Worm (Caenorhabditis elegans): ENCODE measurements around the gene M106.2.

Gene M106.2

ce11 chrII:10868670-10869246, 19.0 kb upstream of the M106.2 start, which contains the start of the genes gmps-1 and cap-2 (continued):
- TF ChIP-seq unc-62 (GFP tag; optimal IDR thresholded peaks at IDR 0.05 in 1 of 2) (peak in 1 of 2 experiments; percentile 58), unc-62 (tag; optimal IDR thresholded peaks at IDR 0.05) (no peak), tag-97 (GFP tag; IDR thresholded peaks at IDR 0.05) (0 out of 2 replicates have a peak, but pooled peaks have one; percentile 13), lin-1 (GFP tag; IDR thresholded peaks at IDR 0.05) (peak; percentile 86), rbr-2 (tag; optimal IDR thresholded peaks at IDR 0.05) (peak; percentile 95), F26F4.8 (GFP tag; conservative IDR thresholded peaks at IDR 0.05) (no peak), pqm-1 (tag; optimal IDR thresholded peaks at IDR 0.05) (peak; percentile 12), T26A8.4 (GFP tag; IDR thresholded peaks at IDR 0.05) (peak; percentile 98), nhr-237 (tag; optimal IDR thresholded peaks at IDR 0.05) (peak; percentile 1), F49E8.2 (tag; optimal IDR thresholded peaks at IDR 0.05; ENCODE audit: borderline replicate concordance) (peak; percentile 75), F44E2.7 (GFP tag; IDR thresholded peaks at IDR 0.05) (no peak), R02D3.7 (tag; optimal IDR thresholded peaks at IDR 0.05) (peak; percentile 48), mxl-3 (GFP tag; optimal IDR thresholded peaks at IDR 0.05) (peak; percentile 48), duxl-1 (tag; optimal IDR thresholded peaks at IDR 0.05; ENCODE audit: poor library complexity) (peak; percentile 94), hlh-11 (tag; optimal IDR thresholded peaks at IDR 0.05) (peak; percentile 95), snpc-4 (tag; optimal IDR thresholded peaks at IDR 0.05) (no peak), daf-8 (GFP tag; IDR thresholded peaks at IDR 0.05) (no peak), skn-1 (tag; optimal IDR thresholded peaks at IDR 0.05) (no peak), ceh-44 (GFP tag; IDR thresholded peaks at IDR 0.05) (no peak), nhr-11 (tag; optimal IDR thresholded peaks at IDR 0.05) (peak; percentile 93), ztf-7 (tag; optimal IDR thresholded peaks at IDR 0.05) (peak; percentile 92), cey-2 (tag; optimal IDR thresholded peaks at IDR 0.05; ENCODE audit: borderline replicate concordance, insufficient read depth) (no peak), fkh-10 (GFP tag; optimal IDR thresholded peaks at IDR 0.05) (peak; percentile 95), aly-2 (tag; optimal IDR thresholded peaks at IDR 0.05) (no peak), ceh-20 (GFP tag; IDR thresholded peaks at IDR 0.05) (peak; percentile 95), tra-1 (GFP tag; IDR thresholded peaks at IDR 0.05) (peak; percentile 84), dmd-6 (GFP tag; IDR thresholded peaks at IDR 0.05) (peak; percentile 95), lir-3 (tag; optimal IDR thresholded peaks at IDR 0.05) (peak; percentile 55), spr-1 (tag; optimal IDR thresholded peaks at IDR 0.05) (peak; percentile 94), Y105C5A.15 (GFP tag; IDR thresholded peaks at IDR 0.05) (peak; percentile 56; the same call in 1 of the 2 replicates), Y75B8A.6 (GFP tag; IDR thresholded peaks at IDR 0.05) (no peak), ceh-62 (tag; optimal IDR thresholded peaks at IDR 0.05) (no peak), lsy-2 (tag; optimal IDR thresholded peaks at IDR 0.05) (peak; percentile 100), gei-8 (GFP tag; optimal IDR thresholded peaks at IDR 0.05) (peak; percentile 71), hmg-1.1 (GFP tag; IDR thresholded peaks at IDR 0.05) (peak; percentile 98), aha-1 (tag) (peak; percentile 96), lin-29 (GFP tag; IDR thresholded peaks at IDR 0.05) (peak; percentile 86), lin-15B (tag; optimal IDR thresholded peaks at IDR 0.05) (peak; percentile 43), mes-2 (tag; optimal IDR thresholded peaks at IDR 0.05; ENCODE audit: poor library complexity, severe bottlenecking) (peak; percentile 96), php-3 (GFP tag; IDR thresholded peaks at IDR 0.05) (peak; percentile 83), mep-1 (tag; optimal IDR thresholded peaks at IDR 0.05) (peak; percentile 99), Y5F2A.4 (GFP tag; optimal IDR thresholded peaks at IDR 0.05) (peak; percentile 60), vab-7 (GFP tag; IDR thresholded peaks at IDR 0.05) (peak; percentile 80), dmd-9 (GFP tag; IDR thresholded peaks at IDR 0.05) (peak; percentile 93), ZK546.5 (tag; optimal IDR thresholded peaks at IDR 0.05) (peak in 1 of 2 experiments; percentile 20), zfp-2 (tag; optimal IDR thresholded peaks at IDR 0.05) (peak; percentile 74), nhr-42 (GFP tag; IDR thresholded peaks at IDR 0.05) (peak; percentile 94), hlh-30 (tag; optimal IDR thresholded peaks at IDR 0.05; ENCODE audit: insufficient read depth) (peak; percentile 92), lim-7 (GFP tag; IDR thresholded peaks at IDR 0.05) (no peak), nhr-25 (tag; optimal IDR thresholded peaks at IDR 0.05; ENCODE audit: borderline replicate concordance, insufficient read depth) (peak; percentile 49)
